Fruit fly (Drosophila melanogaster) whole organism, prepupa: ENCODE data around the gene dlp.
A peak's percentile ranks its signal among the peaks of the same experiment; 100 is the strongest.

Experiments
- Blimp-1 ChIP-seq: fragments of 200-800 bp; sonication (Bioruptor generic); optimal IDR thresholded peaks from 3 replicates; lab custom pipeline; 2017; ENCODE audit warnings: missing biosample characterization, missing genetic modification characterization, mild to moderate bottlenecking, moderate library complexity, missing genetic modification reagents
- CG15336 ChIP-seq: fragments of 200-800 bp; sonication (Bioruptor generic); IDR thresholded peaks from 2 replicates; pipeline ENCODE4 v1.3.6; 2022; ENCODE audit warnings: missing biosample characterization, missing genetic modification characterization
- CG32006 ChIP-seq: fragments of 200-800 bp; sonication (Bioruptor generic); optimal IDR thresholded peaks from 3 replicates; lab custom pipeline; 2017; ENCODE audit warnings: missing biosample characterization, mild to moderate bottlenecking, missing genetic modification characterization
- CG34406 ChIP-seq: fragments of 200-800 bp; sonication (Bioruptor generic); optimal IDR thresholded peaks from 3 replicates; lab custom pipeline; 2016; ENCODE audit warnings: missing biosample characterization, missing genetic modification characterization
- CG9139 ChIP-seq: fragments of 200-800 bp; sonication (Bioruptor generic); optimal IDR thresholded peaks from 3 replicates; lab custom pipeline; 2017; ENCODE audit warnings: missing biosample characterization, mild to moderate bottlenecking, missing genetic modification characterization
- Ets21C ChIP-seq: fragments of 200-800 bp; sonication (Bioruptor generic); optimal IDR thresholded peaks from 3 replicates; lab custom pipeline; 2016; ENCODE audit warnings: missing biosample characterization, missing genetic modification characterization
- Ets96B ChIP-seq: fragments of 200-800 bp; optimal IDR thresholded peaks from 2 replicates; lab custom pipeline; 2019; ENCODE audit warnings: missing biosample characterization, mild to moderate bottlenecking, missing genetic modification characterization, moderate library complexity
- OdsH ChIP-seq: fragments of 200-800 bp; sonication (Bioruptor generic); optimal IDR thresholded peaks from 3 replicates; lab custom pipeline; 2016; ENCODE audit warnings: missing biosample characterization, missing genetic modification characterization
- Smox ChIP-seq: fragments of 200-800 bp; sonication (Bioruptor generic); optimal IDR thresholded peaks from 3 replicates; lab custom pipeline; 2016; ENCODE audit warnings: missing biosample characterization, missing genetic modification characterization
- spab ChIP-seq: fragments of 200-800 bp; sonication (Bioruptor generic); optimal IDR thresholded peaks from 2 replicates; lab custom pipeline; 2017; ENCODE audit warnings: missing biosample characterization, mild to moderate bottlenecking, missing genetic modification characterization, missing genetic modification reagents
- svp ChIP-seq: fragments of 200-800 bp; sonication (Bioruptor generic); peaks from one replicate; lab custom pipeline; 2016; ENCODE audit warnings: missing biosample characterization, missing genetic modification characterization

- TF ChIP-seq Blimp-1 (no peak), svp (no peak), OdsH (peak; percentile 76), CG15336 (GFP tag; lab: Robert Waterston, UW) (peak; percentile 74), CG34406 (no peak), CG9139 (GFP tag; lab: Kevin White, UChicago) (peak; percentile 15), Ets96B (tag; lab: Kevin White, UChicago) (peak; percentile 78), CG32006 (peak; percentile 86), Smox (GFP tag; lab: Kevin White, UChicago) (peak; percentile 6), Ets21C (GFP tag; lab: Kevin White, UChicago) (no peak), spab (peak; percentile 56)
These were observed 19.2 kb upstream of the dlp start for dm6 chr3L:14612945-14613791.
